Worm (Caenorhabditis elegans) whole organism, L1 larva: ENCODE measurements around the gene rsp-3.

Source experiments
- alr-1 ChIP-seq: fragments of 200-800 bp; sonication (Bioruptor generic); optimal IDR thresholded peaks from 2 replicates; lab custom pipeline; 2018; ENCODE audit warnings: borderline replicate concordance, mild to moderate bottlenecking, missing genetic modification characterization, missing compliant biosample characterization
- aly-2 ChIP-seq: fragments of 150-350 bp; optimal IDR thresholded peaks from 2 replicates; lab custom pipeline; 2014; ENCODE audit warnings: missing biosample characterization, missing genetic modification characterization
- fos-1 ChIP-seq: fragments of 150-350 bp; optimal IDR thresholded peaks from 2 replicates; lab custom pipeline; 2014; ENCODE audit warnings: missing biosample characterization, missing genetic modification characterization
- lin-13 ChIP-seq: fragments of 150-350 bp; optimal IDR thresholded peaks from 2 replicates; lab custom pipeline; 2014; ENCODE audit warnings: missing biosample characterization, missing genetic modification reagents, missing genetic modification characterization
- mdl-1 ChIP-seq, 2 experiments: fragments of 150-350 bp; optimal IDR thresholded peaks; 2 replicates each; lab custom pipeline; 2014 to 2017; ENCODE audit warnings: missing biosample characterization in 2 of 2, missing genetic modification characterization in 2 of 2, inconsistent platforms in 1 of 2
- mep-1 ChIP-seq: fragments of 150-350 bp; optimal IDR thresholded peaks from 2 replicates; lab custom pipeline; 2014; ENCODE audit warnings: missing biosample characterization, missing genetic modification characterization
- nhr-11 ChIP-seq: fragments of 150-350 bp; optimal IDR thresholded peaks from 2 replicates; lab custom pipeline; 2014; ENCODE audit warnings: missing biosample characterization, missing genetic modification characterization
- nhr-90 ChIP-seq: sonication (generic microtip); optimal IDR thresholded peaks from 2 replicates; lab custom pipeline; 2016; ENCODE audit warnings: mild to moderate bottlenecking, missing genetic modification characterization, missing compliant biosample characterization; ENCODE audit not compliant: poor library complexity
- rnt-1 ChIP-seq: sonication (generic microtip); optimal IDR thresholded peaks from 2 replicates; lab custom pipeline; 2016; ENCODE audit warnings: mild to moderate bottlenecking, missing genetic modification characterization, moderate library complexity, missing compliant biosample characterization
- skn-1 ChIP-seq: fragments of 150-350 bp; optimal IDR thresholded peaks from 2 replicates; lab custom pipeline; 2014; ENCODE audit warnings: missing biosample characterization, missing genetic modification characterization
- unc-62 ChIP-seq: fragments of 150-350 bp; optimal IDR thresholded peaks from 2 replicates; lab custom pipeline; 2014; ENCODE audit warnings: missing biosample characterization, missing genetic modification reagents, missing genetic modification characterization
- xbp-1 ChIP-seq: sonication (generic microtip); optimal IDR thresholded peaks from 2 replicates; lab custom pipeline; 2016; ENCODE audit warnings: missing genetic modification characterization, missing compliant biosample characterization

- TF ChIP-seq alr-1 (no peak), lin-13 (GFP tag; lab: Kevin White, UChicago) (no peak), aly-2 (no peak), fos-1 (tag; lab: Kevin White, UChicago) (no peak), rnt-1 (tag; lab: Kevin White, UChicago) (no peak), mdl-1 (tag; optimal IDR thresholded peaks at IDR 0.05; lab: Kevin White, UChicago) (no peak), nhr-90 (tag; lab: Kevin White, UChicago) (no peak), xbp-1 (tag; lab: Kevin White, UChicago) (no peak), unc-62 (GFP tag; lab: Kevin White, UChicago) (no peak), mep-1 (tag; lab: Kevin White, UChicago) (no peak), nhr-11 (tag; lab: Kevin White, UChicago) (no peak), skn-1 (tag; lab: Kevin White, UChicago) (no peak)
These were observed 25.5 kb downstream of the rsp-3 start, which contains the start of gene tpst-1 for ce11 chrIII:12662186-12662585.
